Worm (Caenorhabditis elegans) whole organism, late embryonic: Measurements from ENCODE around the gene F18A12.7.

Experiments used
- C38D4.7 ChIP-seq: fragments of 200-800 bp; sonication (Bioruptor generic); optimal IDR thresholded peaks from 2 replicates; lab custom pipeline; 2018; ENCODE audit warnings: mild to moderate bottlenecking, missing genetic modification characterization, moderate library complexity, missing compliant biosample characterization
- ama-1 ChIP-seq: fragments of 150-350 bp; optimal IDR thresholded peaks from 2 replicates; lab custom pipeline; 2014
- ceh-45 ChIP-seq: fragments of 200-800 bp; sonication (Bioruptor generic); IDR thresholded peaks from 2 replicates; pipeline ENCODE4 v1.3.6; 2022; ENCODE audit warnings: missing genetic modification reagents, missing genetic modification characterization, missing compliant biosample characterization
- che-1 ChIP-seq: sonication (generic microtip); optimal IDR thresholded peaks from 2 replicates; lab custom pipeline; 2016; ENCODE audit warnings: mild to moderate bottlenecking, missing genetic modification characterization, missing compliant biosample characterization
- elt-2 ChIP-seq: sonication (generic microtip); optimal IDR thresholded peaks from 2 replicates; lab custom pipeline; 2016; ENCODE audit warnings: missing genetic modification reagents, missing genetic modification characterization, missing compliant biosample characterization
- lim-6 ChIP-seq: sonication (generic microtip); optimal IDR thresholded peaks from 2 replicates; lab custom pipeline; 2016; ENCODE audit warnings: missing genetic modification characterization, missing compliant biosample characterization
- tbx-2 ChIP-seq: sonication (generic microtip); optimal IDR thresholded peaks from 2 replicates; lab custom pipeline; 2016; ENCODE audit warnings: missing genetic modification characterization, missing compliant biosample characterization
- ttx-3 ChIP-seq: sonication (generic microtip); optimal IDR thresholded peaks from 2 replicates; lab custom pipeline; 2016; ENCODE audit warnings: missing genetic modification reagents, missing genetic modification characterization, missing compliant biosample characterization
- unc-42 ChIP-seq: sonication (generic microtip); optimal IDR thresholded peaks from 2 replicates; lab custom pipeline; 2016; ENCODE audit warnings: missing genotype, missing genetic modification characterization, missing compliant biosample characterization

DNA sequence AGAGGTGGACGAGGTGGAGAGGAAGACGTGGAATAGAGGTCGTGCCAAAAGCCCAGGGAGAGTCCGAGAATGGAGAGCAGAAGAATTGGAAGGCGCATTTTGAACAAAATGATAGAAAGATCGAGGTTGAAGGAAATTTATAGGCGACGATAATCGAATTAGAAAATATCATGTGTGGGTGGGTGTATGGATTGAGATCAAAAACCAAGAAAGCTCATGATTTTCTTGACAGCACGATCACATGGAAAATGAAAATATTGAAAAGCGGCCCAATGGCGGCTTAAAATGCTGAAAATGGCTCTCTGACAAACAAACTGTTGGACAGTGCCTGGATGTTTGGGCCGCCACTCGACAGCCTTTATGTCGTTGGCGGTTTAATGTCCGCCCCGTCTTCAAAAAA lies 48.8 kb upstream of the F18A12.7 start, which contains the start of gene C16C8.9:
- TF ChIP-seq C38D4.7 (GFP tag; lab: Kevin White, UChicago) (no peak), ama-1 (lab: Kevin White, UChicago) (no peak), tbx-2 (tag; lab: Kevin White, UChicago) (no peak), ttx-3 (tag; lab: Kevin White, UChicago) (no peak), elt-2 (tag; lab: Kevin White, UChicago) (no peak), ceh-45 (GFP tag; lab: Robert Waterston, UW) (no peak), che-1 (tag; lab: Kevin White, UChicago) (no peak), unc-42 (no peak), lim-6 (tag; lab: Kevin White, UChicago) (no peak)
